Worm (Caenorhabditis elegans) whole organism, L3 larva: ENCODE data around the gene ttll-4.

Experiments used
- aly-2 ChIP-seq: fragments of 150-350 bp; optimal IDR thresholded peaks from 2 replicates; lab custom pipeline; 2014; ENCODE audit warnings: missing biosample characterization, missing genetic modification characterization
- elt-1 ChIP-seq: fragments of 150-350 bp; optimal IDR thresholded peaks from 2 replicates; lab custom pipeline; 2014; ENCODE audit warnings: missing biosample characterization, missing genetic modification characterization
- elt-2 ChIP-seq: sonication (generic microtip); optimal IDR thresholded peaks from 2 replicates; lab custom pipeline; 2016; ENCODE audit warnings: missing genetic modification reagents, mild to moderate bottlenecking, missing genetic modification characterization, missing compliant biosample characterization
- nhr-28 ChIP-seq: fragments of 150-350 bp; optimal IDR thresholded peaks from 2 replicates; lab custom pipeline; 2014; ENCODE audit warnings: missing biosample characterization, missing genetic modification characterization
- nhr-76 ChIP-seq: fragments of 150-350 bp; sonication (generic microtip); optimal IDR thresholded peaks from 5 replicates; lab custom pipeline; 2014; ENCODE audit warnings: missing biosample characterization, missing genetic modification characterization
- zag-1 ChIP-seq: fragments of 150-350 bp; optimal IDR thresholded peaks from 2 replicates; lab custom pipeline; 2014; ENCODE audit warnings: missing biosample characterization, missing genetic modification characterization

DNA sequence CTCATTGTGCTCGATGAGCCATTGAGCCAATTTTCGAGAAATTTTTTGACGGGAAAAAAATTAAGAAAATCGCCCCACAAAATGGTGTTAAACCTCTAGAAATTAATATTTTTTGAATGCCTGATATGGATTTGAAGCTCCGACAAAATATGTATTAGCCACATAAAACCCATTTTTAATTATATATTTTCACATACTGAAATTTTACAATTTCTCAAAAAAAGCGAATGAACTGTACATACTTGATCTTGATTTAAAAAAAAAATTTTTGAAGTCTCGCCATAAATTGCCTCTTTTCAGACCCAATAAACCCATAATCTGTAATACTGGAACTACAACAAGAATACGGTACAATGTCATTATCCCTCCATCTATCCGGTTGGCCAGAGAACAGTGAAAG lies 28.5 kb downstream of the ttll-4 start, which contains the start of gene nac-3:
- TF ChIP-seq nhr-28 (tag; lab: Kevin White, UChicago) (no peak), aly-2 (tag; lab: Kevin White, UChicago) (no peak), elt-1 (tag; lab: Kevin White, UChicago) (no peak), zag-1 (tag; lab: Kevin White, UChicago) (no peak), elt-2 (tag; lab: Kevin White, UChicago) (no peak), nhr-76 (tag; lab: Kevin White, UChicago) (no peak)
